Worm (Caenorhabditis elegans): ENCODE measurements around the gene nspd-6.
"Not testable (repeated sequence)": the region's sequence is repeated elsewhere in the genome, so short reads cannot be mapped to it uniquely, and the experiment has no call there.

Gene nspd-6

ce11 chrIV:5165626-5166025, at the start of gene nspd-6:
Gene nspd-6 (minus strand): TSS chrIV:5165726.
- not testable (repeated sequence) for TF ChIP-seq nhr-77, mml-1, hmg-11 (tag; optimal IDR thresholded peaks at IDR 0.05)

DNA sequence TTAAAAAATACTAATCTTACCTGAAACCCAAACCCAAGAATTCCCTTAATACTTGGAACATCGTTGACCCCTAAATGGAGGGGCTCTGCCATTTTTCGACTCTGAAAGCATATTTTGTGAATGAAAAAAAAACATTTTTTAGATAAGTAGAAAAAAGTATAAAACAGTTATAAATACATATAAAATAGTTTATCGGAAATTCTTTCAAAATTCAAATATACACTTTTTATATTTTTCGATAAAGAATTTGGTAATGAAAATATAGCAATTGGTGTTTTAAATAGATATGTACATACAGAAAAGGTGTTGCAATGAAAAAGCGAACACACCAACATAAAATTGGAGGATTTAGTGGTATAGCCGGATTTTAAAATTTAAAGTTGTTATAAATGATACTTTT, 49.6 kb upstream of the nspd-6 start, which contains the start of gene Y59E9AL.4:
Gene Y59E9AL.4 (minus strand): TSS at position 101 of the 400 bp plus-strand sequence.
- TF ChIP-seq pqm-1 (tag; optimal IDR thresholded peaks at IDR 0.05) (no peak), sea-2 (GFP tag; optimal IDR thresholded peaks at IDR 0.05) (no peak), jun-1 (tag; optimal IDR thresholded peaks at IDR 0.05) (no peak), daf-12 (tag; optimal IDR thresholded peaks at IDR 0.05) (no peak), fkh-10 (GFP tag; optimal IDR thresholded peaks at IDR 0.05) (no peak), pha-4 (tag; optimal IDR thresholded peaks at IDR 0.05) (no peak), mdl-1 (tag; optimal IDR thresholded peaks at IDR 0.05) (no peak), fkh-2 (tag; optimal IDR thresholded peaks at IDR 0.05) (no peak), hmg-11 (tag; optimal IDR thresholded peaks at IDR 0.05) (no peak), egl-5 (tag; optimal IDR thresholded peaks at IDR 0.05) (no peak), ceh-9 (tag; optimal IDR thresholded peaks at IDR 0.05) (no peak), lin-39 (tag; optimal IDR thresholded peaks at IDR 0.05) (no peak), zag-1 (tag; optimal IDR thresholded peaks at IDR 0.05) (no peak), ceh-82 (tag; optimal IDR thresholded peaks at IDR 0.05) (no peak), nhr-76 (tag; optimal IDR thresholded peaks at IDR 0.05) (no peak), R02D3.7 (tag; optimal IDR thresholded peaks at IDR 0.05) (no peak), egl-27 (tag; optimal IDR thresholded peaks at IDR 0.05) (no peak), ceh-28 (tag; optimal IDR thresholded peaks at IDR 0.05) (no peak)

DNA sequence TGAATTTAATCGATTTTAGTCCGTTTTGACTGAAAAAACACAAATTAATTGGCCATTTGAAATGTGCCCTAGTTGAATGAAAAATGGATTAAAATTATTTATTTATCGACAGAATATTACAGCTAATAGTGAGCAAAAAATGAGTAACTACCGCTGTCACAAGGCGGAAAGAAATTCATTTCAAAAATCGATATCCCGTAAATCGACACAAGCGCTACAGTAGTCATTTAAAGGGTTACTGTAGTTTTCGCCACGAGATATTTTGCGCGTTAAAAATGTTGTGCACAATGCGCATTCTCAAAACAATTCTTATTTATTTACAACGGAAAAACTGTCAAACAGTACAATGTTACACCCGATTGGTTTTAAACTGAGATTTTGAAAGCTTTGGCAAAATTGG, 45.1 kb upstream of the nspd-6 start:
- no peak for TF ChIP-seq aly-2 (tag; optimal IDR thresholded peaks at IDR 0.05)
- no peak for TF ChIP-seq skn-1 (tag; optimal IDR thresholded peaks at IDR 0.05)
- no peak for TF ChIP-seq mml-1 (tag; optimal IDR thresholded peaks at IDR 0.05)
- TF ChIP-seq nhr-77 (tag; optimal IDR thresholded peaks at IDR 0.05): no peak
- TF ChIP-seq nfya-1 (tag; optimal IDR thresholded peaks at IDR 0.05; ENCODE audit: insufficient read depth): no peak
- no peak for TF ChIP-seq nhr-23 (tag; optimal IDR thresholded peaks at IDR 0.05)
- TF ChIP-seq ceh-82 (tag; optimal IDR thresholded peaks at IDR 0.05): no peak

- TF ChIP-seq zag-1 (tag; optimal IDR thresholded peaks at IDR 0.05): no peak
- no peak for TF ChIP-seq skn-1 (tag; optimal IDR thresholded peaks at IDR 0.05)
- no peak for TF ChIP-seq nhr-28 (tag; optimal IDR thresholded peaks at IDR 0.05)
- no peak for TF ChIP-seq daf-12 (tag; optimal IDR thresholded peaks at IDR 0.05)
- TF ChIP-seq aly-2 (tag; optimal IDR thresholded peaks at IDR 0.05): no peak
- peak; percentile 77 for TF ChIP-seq nfya-1 (tag; optimal IDR thresholded peaks at IDR 0.05; ENCODE audit: insufficient read depth)
- TF ChIP-seq nhr-237 (tag; optimal IDR thresholded peaks at IDR 0.05): no peak
- no peak for TF ChIP-seq ama-1 (optimal IDR thresholded peaks at IDR 0.05)
- no peak for TF ChIP-seq unc-39 (tag; optimal IDR thresholded peaks at IDR 0.05)
- peak; percentile 58 for TF ChIP-seq fkh-2 (tag; optimal IDR thresholded peaks at IDR 0.05)
- TF ChIP-seq lin-15B (tag; optimal IDR thresholded peaks at IDR 0.05): peak; percentile 96
- TF ChIP-seq ceh-16 (tag; optimal IDR thresholded peaks at IDR 0.05): no peak
- TF ChIP-seq mml-1 (tag; optimal IDR thresholded peaks at IDR 0.05): no peak
- no peak for TF ChIP-seq nhr-67 (tag; optimal IDR thresholded peaks at IDR 0.05)
- TF ChIP-seq nhr-23 (tag; optimal IDR thresholded peaks at IDR 0.05): no peak
- peak; percentile 86 for TF ChIP-seq pha-4 (tag; optimal IDR thresholded peaks at IDR 0.05)
- TF ChIP-seq elt-1 (tag; optimal IDR thresholded peaks at IDR 0.05): no peak
- peak; percentile 91 for TF ChIP-seq hmg-11 (tag; optimal IDR thresholded peaks at IDR 0.05)
- peak; percentile 24 for TF ChIP-seq nhr-43 (tag; optimal IDR thresholded peaks at IDR 0.05; ENCODE audit: poor library complexity, severe bottlenecking)
- no peak for TF ChIP-seq ceh-9 (tag; optimal IDR thresholded peaks at IDR 0.05)
- no peak for TF ChIP-seq ztf-4 (tag; optimal IDR thresholded peaks at IDR 0.05)
- no peak for TF ChIP-seq sea-2 (GFP tag; optimal IDR thresholded peaks at IDR 0.05)
- TF ChIP-seq ceh-82 (tag; optimal IDR thresholded peaks at IDR 0.05): no peak
- peak; percentile 17 for TF ChIP-seq pqm-1 (tag; optimal IDR thresholded peaks at IDR 0.05)
- no peak for TF ChIP-seq eor-1 (tag; optimal IDR thresholded peaks at IDR 0.05)
- TF ChIP-seq ztf-11 (tag; optimal IDR thresholded peaks at IDR 0.05): no peak
- no peak for TF ChIP-seq nhr-76 (tag; optimal IDR thresholded peaks at IDR 0.05)
- peak; percentile 63 for TF ChIP-seq lin-39 (tag; optimal IDR thresholded peaks at IDR 0.05)
- no peak for TF ChIP-seq fkh-10 (GFP tag; optimal IDR thresholded peaks at IDR 0.05)
- no peak for TF ChIP-seq fos-1 (tag; optimal IDR thresholded peaks at IDR 0.05)
- no peak for TF ChIP-seq egl-27 (tag; optimal IDR thresholded peaks at IDR 0.05)
- TF ChIP-seq nhr-77 (tag; optimal IDR thresholded peaks at IDR 0.05): peak; percentile 63
- TF ChIP-seq R02D3.7 (tag; optimal IDR thresholded peaks at IDR 0.05): peak; percentile 97
- peak; percentile 51 for TF ChIP-seq jun-1 (tag; optimal IDR thresholded peaks at IDR 0.05)
- peak; percentile 94 for TF ChIP-seq egl-5 (tag; optimal IDR thresholded peaks at IDR 0.05)
- TF ChIP-seq tbx-2 (tag; optimal IDR thresholded peaks at IDR 0.05): no peak
- no peak for TF ChIP-seq unc-62 (GFP tag; optimal IDR thresholded peaks at IDR 0.05)
- TF ChIP-seq ceh-28 (tag; optimal IDR thresholded peaks at IDR 0.05): peak; percentile 65
- peak; percentile 62 for TF ChIP-seq nhr-25 (tag; optimal IDR thresholded peaks at IDR 0.05)
- TF ChIP-seq nhr-12 (tag; optimal IDR thresholded peaks at IDR 0.05): no peak
- TF ChIP-seq ZK546.5 (tag; optimal IDR thresholded peaks at IDR 0.05): no peak
- no peak for TF ChIP-seq elt-3 (tag; optimal IDR thresholded peaks at IDR 0.05)
- TF ChIP-seq snpc-4 (tag; optimal IDR thresholded peaks at IDR 0.05): peak; percentile 84
- TF ChIP-seq mdl-1 (tag; optimal IDR thresholded peaks at IDR 0.05): no peak
Observed at ce11 chrIV:5209390-5209789, 43.9 kb upstream of the nspd-6 start, which contains the start of the genes Y59E9AL.36 and nbet-1. Gene Y59E9AL.36 (minus strand): TSS chrIV:5209481. Gene nbet-1 (plus strand): TSS chrIV:5209501.

All from whole organism, L3 larva.